Worm (Caenorhabditis elegans) whole organism, early embryonic: ENCODE data around the gene mel-32.

Experiments
- B0310.2 ChIP-seq: sonication (generic microtip); optimal IDR thresholded peaks from 2 replicates; lab custom pipeline; 2016; ENCODE audit warnings: mild to moderate bottlenecking, missing genetic modification characterization, missing compliant biosample characterization
- F13C5.2 ChIP-seq: sonication (generic microtip); optimal IDR thresholded peaks from 2 replicates; lab custom pipeline; 2017; ENCODE audit warnings: mild to moderate bottlenecking, missing genetic modification characterization, inconsistent platforms, missing compliant biosample characterization
- ama-1 ChIP-seq: fragments of 150-350 bp; optimal IDR thresholded peaks from 2 replicates; lab custom pipeline; 2014
- ceh-13 ChIP-seq: fragments of 200-800 bp; sonication (Bioruptor generic); optimal IDR thresholded peaks from 2 replicates; lab custom pipeline; 2018; ENCODE audit warnings: mild to moderate bottlenecking, missing genetic modification characterization, missing compliant biosample characterization
- ets-7 ChIP-seq: sonication (generic microtip); optimal IDR thresholded peaks from 2 replicates; lab custom pipeline; 2016; ENCODE audit warnings: missing genotype, missing genetic modification characterization, missing compliant biosample characterization
- flt-1 ChIP-seq: fragments of 200-800 bp; sonication (Bioruptor generic); IDR thresholded peaks from 2 replicates; pipeline ENCODE4 v1.3.6; 2022; ENCODE audit warnings: missing genetic modification characterization, missing compliant biosample characterization
- hmg-4 ChIP-seq: fragments of 200-800 bp; sonication (Bioruptor generic); optimal IDR thresholded peaks from 2 replicates; lab custom pipeline; 2018; ENCODE audit warnings: mild to moderate bottlenecking, missing genetic modification characterization, missing compliant biosample characterization
- scrt-1 ChIP-seq: fragments of 200-800 bp; sonication (Bioruptor generic); IDR thresholded peaks from 2 replicates; pipeline ENCODE4 v1.3.6; 2022; ENCODE audit warnings: missing genetic modification characterization, missing compliant biosample characterization
- sea-1 ChIP-seq: fragments of 200-800 bp; sonication (Bioruptor generic); conservative IDR thresholded peaks from 2 replicates; pipeline ENCODE4 v1.3.6; 2022; ENCODE audit warnings: missing genetic modification characterization, missing compliant biosample characterization
- tbx-11 ChIP-seq: fragments of 200-800 bp; sonication (Bioruptor generic); IDR thresholded peaks from 2 replicates; pipeline ENCODE4 v1.3.6; 2022; ENCODE audit warnings: missing genetic modification characterization, missing compliant biosample characterization
- tbx-37 ChIP-seq: fragments of 200-800 bp; sonication (Bioruptor generic); conservative IDR thresholded peaks from 2 replicates; pipeline ENCODE4 v1.3.6; 2022; ENCODE audit warnings: missing genetic modification reagents, missing genetic modification characterization, missing compliant biosample characterization
- tra-4 ChIP-seq: sonication (generic microtip); optimal IDR thresholded peaks from 2 replicates; lab custom pipeline; 2017; ENCODE audit warnings: missing genetic modification characterization, missing compliant biosample characterization

- TF ChIP-seq flt-1 (GFP tag; lab: Robert Waterston, UW) (no peak), ama-1 (lab: Kevin White, UChicago) (no peak), tra-4 (tag; lab: Kevin White, UChicago) (no peak), tbx-37 (GFP tag; lab: Robert Waterston, UW) (no peak), hmg-4 (GFP tag; lab: Kevin White, UChicago) (no peak), F13C5.2 (tag; lab: Kevin White, UChicago) (no peak), ets-7 (tag; lab: Kevin White, UChicago) (no peak), sea-1 (no peak), ceh-13 (GFP tag; lab: Kevin White, UChicago) (no peak), scrt-1 (no peak), B0310.2 (no peak), tbx-11 (no peak)
These were observed 36.6 kb upstream of the mel-32 start for ce11 chrIII:6479439-6479838.
